Fruit fly (Drosophila melanogaster) whole organism, prepupa: Measurements from ENCODE around the gene CG6325.
A peak's percentile ranks its signal among the peaks of the same experiment; 100 is the strongest.

Source experiments
- Blimp-1 ChIP-seq: fragments of 200-800 bp; sonication (Bioruptor generic); optimal IDR thresholded peaks from 3 replicates; lab custom pipeline; 2017; ENCODE audit warnings: missing biosample characterization, missing genetic modification characterization, mild to moderate bottlenecking, moderate library complexity, missing genetic modification reagents
- CG10669 ChIP-seq: fragments of 200-800 bp; sonication (Bioruptor generic); optimal IDR thresholded peaks from 3 replicates; lab custom pipeline; 2018; ENCODE audit warnings: missing biosample characterization, mild to moderate bottlenecking, missing genetic modification characterization, moderate library complexity
- CG11294 ChIP-seq: fragments of 200-800 bp; sonication (Bioruptor generic); IDR thresholded peaks from 2 replicates; pipeline ENCODE4 v1.3.6; 2022; ENCODE audit warnings: missing biosample characterization, missing genetic modification characterization
- CG11762 ChIP-seq: fragments of 200-800 bp; sonication (Bioruptor generic); optimal IDR thresholded peaks from 3 replicates; lab custom pipeline; 2016; ENCODE audit warnings: missing biosample characterization, missing genetic modification characterization; ENCODE audit not compliant: insufficient read depth
- CG11902 ChIP-seq: fragments of 200-800 bp; sonication (Bioruptor generic); optimal IDR thresholded peaks from 3 replicates; lab custom pipeline; 2016; ENCODE audit warnings: missing biosample characterization, missing genetic modification characterization
- CG15336 ChIP-seq: fragments of 200-800 bp; sonication (Bioruptor generic); IDR thresholded peaks from 2 replicates; pipeline ENCODE4 v1.3.6; 2022; ENCODE audit warnings: missing biosample characterization, missing genetic modification characterization
- CG1621 ChIP-seq: fragments of 200-800 bp; sonication (Bioruptor generic); optimal IDR thresholded peaks from 3 replicates; lab custom pipeline; 2018; ENCODE audit warnings: missing biosample characterization, mild to moderate bottlenecking, missing genetic modification characterization
- CG16779 ChIP-seq: fragments of 200-800 bp; sonication (Bioruptor generic); optimal IDR thresholded peaks from 3 replicates; lab custom pipeline; 2017; ENCODE audit warnings: missing biosample characterization, mild to moderate bottlenecking, missing genetic modification characterization
- CG31627 ChIP-seq: fragments of 200-800 bp; sonication (Bioruptor generic); optimal IDR thresholded peaks from 3 replicates; lab custom pipeline; 2016; ENCODE audit warnings: missing biosample characterization, missing genetic modification characterization
- CG32006 ChIP-seq: fragments of 200-800 bp; sonication (Bioruptor generic); optimal IDR thresholded peaks from 3 replicates; lab custom pipeline; 2017; ENCODE audit warnings: missing biosample characterization, mild to moderate bottlenecking, missing genetic modification characterization
- CG3919 ChIP-seq: fragments of 200-800 bp; sonication (Bioruptor generic); optimal IDR thresholded peaks from 3 replicates; lab custom pipeline; 2016; ENCODE audit warnings: missing biosample characterization, missing genetic modification characterization
- CG4318 ChIP-seq: fragments of 200-800 bp; sonication (Bioruptor generic); optimal IDR thresholded peaks from 3 replicates; lab custom pipeline; 2017; ENCODE audit warnings: missing biosample characterization, mild to moderate bottlenecking, missing genetic modification characterization
- CG6163 ChIP-seq: fragments of 200-800 bp; sonication (Bioruptor generic); IDR thresholded peaks from 3 replicates; pipeline ENCODE4 v1.3.6; 2022; ENCODE audit warnings: missing biosample characterization, missing genetic modification characterization
- CG6276 ChIP-seq: fragments of 200-800 bp; sonication (Bioruptor generic); optimal IDR thresholded peaks from 2 replicates; lab custom pipeline; 2017; ENCODE audit warnings: missing biosample characterization, mild to moderate bottlenecking, missing genetic modification characterization
- CG6854 ChIP-seq: fragments of 200-800 bp; sonication (Bioruptor generic); optimal IDR thresholded peaks from 2 replicates; lab custom pipeline; 2017; ENCODE audit warnings: missing biosample characterization, mild to moderate bottlenecking, missing genetic modification characterization
- CG8119 ChIP-seq: fragments of 200-800 bp; sonication (Bioruptor generic); IDR thresholded peaks from 3 replicates; pipeline ENCODE4 v1.3.6; 2022; ENCODE audit warnings: missing biosample characterization, missing genetic modification characterization
- CG8632 ChIP-seq: fragments of 200-800 bp; sonication (Bioruptor generic); optimal IDR thresholded peaks from 3 replicates; lab custom pipeline; 2016; ENCODE audit warnings: missing biosample characterization, missing genetic modification characterization
- CG9139 ChIP-seq: fragments of 200-800 bp; sonication (Bioruptor generic); optimal IDR thresholded peaks from 3 replicates; lab custom pipeline; 2017; ENCODE audit warnings: missing biosample characterization, mild to moderate bottlenecking, missing genetic modification characterization
- Eip78C ChIP-seq: fragments of 200-800 bp; sonication (Bioruptor generic); peaks from one replicate; lab custom pipeline; 2016; ENCODE audit warnings: missing biosample characterization, missing genetic modification characterization
- Eip93F ChIP-seq: fragments of 200-800 bp; sonication (Bioruptor generic); optimal IDR thresholded peaks from 2 replicates; lab custom pipeline; 2016; ENCODE audit warnings: missing biosample characterization, mild to moderate bottlenecking, missing genetic modification characterization
- Ets96B ChIP-seq: fragments of 200-800 bp; optimal IDR thresholded peaks from 2 replicates; lab custom pipeline; 2019; ENCODE audit warnings: missing biosample characterization, mild to moderate bottlenecking, missing genetic modification characterization, moderate library complexity
- Gug ChIP-seq: fragments of 200-800 bp; sonication (Bioruptor generic); IDR thresholded peaks from 2 replicates; pipeline ENCODE4 v1.3.6; 2022; ENCODE audit warnings: missing biosample characterization, missing genetic modification characterization
- Hr38 ChIP-seq: sonication (Bioruptor generic); optimal IDR thresholded peaks from 2 replicates; lab custom pipeline; 2016; ENCODE audit warnings: missing biosample characterization, missing genetic modification characterization
- Lpt ChIP-seq: fragments of 200-800 bp; sonication (Bioruptor generic); optimal IDR thresholded peaks from 3 replicates; lab custom pipeline; 2016; ENCODE audit warnings: missing biosample characterization, missing genetic modification characterization
- Met ChIP-seq: fragments of 200-800 bp; sonication (Bioruptor generic); optimal IDR thresholded peaks from 3 replicates; lab custom pipeline; 2016; ENCODE audit warnings: missing biosample characterization, missing genetic modification characterization
- Sox102F ChIP-seq: fragments of 200-800 bp; sonication (Bioruptor generic); optimal IDR thresholded peaks from 2 replicates; lab custom pipeline; 2016; ENCODE audit warnings: missing biosample characterization, mild to moderate bottlenecking, missing genetic modification characterization
- Sox14 ChIP-seq: fragments of 200-800 bp; sonication (Bioruptor generic); optimal IDR thresholded peaks from 3 replicates; lab custom pipeline; 2016; ENCODE audit warnings: missing biosample characterization, missing genetic modification characterization
- Sox15 ChIP-seq: fragments of 200-800 bp; sonication (Bioruptor generic); optimal IDR thresholded peaks from 3 replicates; lab custom pipeline; 2016; ENCODE audit warnings: missing biosample characterization, missing genetic modification characterization
- achi ChIP-seq: fragments of 200-800 bp; sonication (Bioruptor generic); optimal IDR thresholded peaks from 3 replicates; lab custom pipeline; 2016; ENCODE audit warnings: missing biosample characterization, missing genetic modification characterization
- acj6 ChIP-seq: fragments of 200-800 bp; sonication (Bioruptor generic); optimal IDR thresholded peaks from 3 replicates; lab custom pipeline; 2016; ENCODE audit warnings: missing biosample characterization, missing genetic modification characterization
- cyc ChIP-seq: fragments of 200-800 bp; sonication (Bioruptor generic); optimal IDR thresholded peaks from 3 replicates; lab custom pipeline; 2016; ENCODE audit warnings: missing biosample characterization, missing genetic modification characterization
- dac ChIP-seq: fragments of 200-800 bp; sonication (Bioruptor generic); optimal IDR thresholded peaks from 2 replicates; lab custom pipeline; 2017; ENCODE audit warnings: missing biosample characterization, mild to moderate bottlenecking, missing genetic modification characterization
- dsx ChIP-seq: fragments of 200-800 bp; optimal IDR thresholded peaks from 3 replicates; lab custom pipeline; 2019; ENCODE audit warnings: missing biosample characterization, mild to moderate bottlenecking, missing genetic modification characterization, moderate library complexity; ENCODE audit not compliant: poor library complexity, severe bottlenecking
- eg ChIP-seq: fragments of 200-800 bp; sonication (Bioruptor generic); IDR thresholded peaks from 3 replicates; pipeline ENCODE4 v1.3.6; 2022; ENCODE audit warnings: missing biosample characterization, missing genetic modification characterization
- esn ChIP-seq: fragments of 200-800 bp; sonication (Bioruptor generic); optimal IDR thresholded peaks from 2 replicates; lab custom pipeline; 2016; ENCODE audit warnings: missing biosample characterization, mild to moderate bottlenecking, missing genetic modification characterization, moderate library complexity
- fd85E ChIP-seq: fragments of 200-800 bp; sonication (Bioruptor generic); optimal IDR thresholded peaks from 3 replicates; lab custom pipeline; 2016; ENCODE audit warnings: missing biosample characterization, missing genetic modification characterization
- lz ChIP-seq: fragments of 200-800 bp; sonication (Bioruptor generic); optimal IDR thresholded peaks from 3 replicates; lab custom pipeline; 2016; ENCODE audit warnings: missing biosample characterization, missing genetic modification characterization
- pdm3 ChIP-seq: fragments of 200-800 bp; sonication (Bioruptor generic); optimal IDR thresholded peaks from 3 replicates; lab custom pipeline; 2016; ENCODE audit warnings: missing biosample characterization, missing genetic modification characterization
- spab ChIP-seq: fragments of 200-800 bp; sonication (Bioruptor generic); optimal IDR thresholded peaks from 2 replicates; lab custom pipeline; 2017; ENCODE audit warnings: missing biosample characterization, mild to moderate bottlenecking, missing genetic modification characterization, missing genetic modification reagents
- ss ChIP-seq, 2 experiments: fragments of 200-800 bp; sonication (Bioruptor generic); optimal IDR thresholded peaks; 2 replicates in 1 of 2; 3 replicates in 1 of 2; lab custom pipeline; 2017 to 2018; ENCODE audit warnings: mild to moderate bottlenecking in 2 of 2, missing biosample characterization in 2 of 2, missing genetic modification characterization in 2 of 2, moderate library complexity in 1 of 2
- svp ChIP-seq: fragments of 200-800 bp; sonication (Bioruptor generic); peaks from one replicate; lab custom pipeline; 2016; ENCODE audit warnings: missing biosample characterization, missing genetic modification characterization
- topi ChIP-seq: fragments of 200-800 bp; sonication (Bioruptor generic); optimal IDR thresholded peaks from 3 replicates; lab custom pipeline; 2016; ENCODE audit warnings: missing biosample characterization, missing genetic modification characterization
- vri ChIP-seq: fragments of 200-800 bp; sonication (Bioruptor generic); optimal IDR thresholded peaks from 3 replicates; lab custom pipeline; 2016; ENCODE audit warnings: missing biosample characterization, mild to moderate bottlenecking, missing genetic modification characterization

Gene CG6325

dm6 chr3R:10392539-10392919, 14.6 kb downstream of the CG6325 start:
- TF ChIP-seq pdm3 (GFP tag; lab: Kevin White, UChicago), result no peak
- TF ChIP-seq ss (GFP tag; optimal IDR thresholded peaks at IDR 0.05; lab: Kevin White, UChicago), result no peak
- TF ChIP-seq Ets96B (tag; lab: Kevin White, UChicago), result no peak
- no peak for TF ChIP-seq CG11762 (GFP tag; lab: Kevin White, UChicago)
- peak; percentile 2 for TF ChIP-seq vri (GFP tag; lab: Kevin White, UChicago)
- no peak for TF ChIP-seq svp (GFP tag; lab: Kevin White, UChicago)
- no peak for TF ChIP-seq CG32006 (GFP tag; lab: Kevin White, UChicago)
- no peak for TF ChIP-seq Hr38
- TF ChIP-seq Eip78C (GFP tag; lab: Kevin White, UChicago), result peak; percentile 65
- no peak for TF ChIP-seq esn (GFP tag; lab: Kevin White, UChicago)
- no peak for TF ChIP-seq Blimp-1
- peak; percentile 10 for TF ChIP-seq dsx (GFP tag; lab: Kevin White, UChicago)
- TF ChIP-seq CG8119, result no peak
- no peak for TF ChIP-seq dac (GFP tag; lab: Kevin White, UChicago)
- TF ChIP-seq Sox14 (GFP tag; lab: Kevin White, UChicago), result peak; percentile 61

- TF ChIP-seq svp (GFP tag; lab: Kevin White, UChicago), result peak; percentile 99
- TF ChIP-seq CG16779 (tag; lab: Kevin White, UChicago), result no peak
- TF ChIP-seq CG31627 (GFP tag; lab: Kevin White, UChicago), result no peak
- TF ChIP-seq fd85E (GFP tag; lab: Kevin White, UChicago), result no peak
- TF ChIP-seq CG6276 (GFP tag; lab: Kevin White, UChicago), result no peak
- no peak for TF ChIP-seq CG4318 (GFP tag; lab: Kevin White, UChicago)
- no peak for TF ChIP-seq CG11294 (GFP tag; lab: Robert Waterston, UW)
- TF ChIP-seq eg, result 0 out of 3 replicates have a peak, but pooled peaks have one; percentile 20
- TF ChIP-seq Sox14 (GFP tag; lab: Kevin White, UChicago), result no peak
- TF ChIP-seq vri (GFP tag; lab: Kevin White, UChicago), result peak; percentile 56
- TF ChIP-seq CG6854 (GFP tag; lab: Kevin White, UChicago), result no peak
- TF ChIP-seq esn (GFP tag; lab: Kevin White, UChicago), result no peak
- no peak for TF ChIP-seq CG11762 (GFP tag; lab: Kevin White, UChicago)
- TF ChIP-seq Blimp-1, result no peak
- TF ChIP-seq ss (GFP tag; optimal IDR thresholded peaks at IDR 0.05; lab: Kevin White, UChicago), result no peak
- peak; percentile 45 for TF ChIP-seq CG1621 (tag; lab: Kevin White, UChicago)
- TF ChIP-seq, all 60 proteins: peak for 4
These were observed 15.1 kb downstream of the CG6325 start for dm6 chr3R:10391863-10392538.

dm6 chr3R:10390914-10391377, 16.1 kb downstream of the CG6325 start:
- TF ChIP-seq Eip78C (GFP tag; lab: Kevin White, UChicago) (peak; percentile 89), topi (GFP tag; lab: Kevin White, UChicago) (peak; percentile 41), Sox102F (peak; percentile 16), CG11902 (GFP tag; lab: Kevin White, UChicago) (no peak), CG31627 (GFP tag; lab: Kevin White, UChicago) (no peak), Gug (GFP tag; lab: Robert Waterston, UW) (no peak), CG15336 (GFP tag; lab: Robert Waterston, UW) (no peak), lz (GFP tag; lab: Kevin White, UChicago) (no peak), cyc (GFP tag; lab: Kevin White, UChicago) (no peak), achi (GFP tag; lab: Kevin White, UChicago) (peak; percentile 10), CG9139 (peak; percentile 8), CG6854 (GFP tag; lab: Kevin White, UChicago) (peak; percentile 13), Sox14 (GFP tag; lab: Kevin White, UChicago) (no peak), CG6163 (GFP tag; lab: Robert Waterston, UW) (no peak), CG16779 (tag; lab: Kevin White, UChicago) (peak; percentile 19), Sox15 (GFP tag; lab: Kevin White, UChicago) (no peak), Lpt (GFP tag; lab: Kevin White, UChicago) (no peak), CG11762 (GFP tag; lab: Kevin White, UChicago) (no peak), pdm3 (GFP tag; lab: Kevin White, UChicago) (no peak), CG8119 (no peak), CG1621 (tag; lab: Kevin White, UChicago) (no peak), CG8632 (GFP tag; lab: Kevin White, UChicago) (peak; percentile 8), svp (GFP tag; lab: Kevin White, UChicago) (peak; percentile 85), Met (GFP tag; lab: Kevin White, UChicago) (peak; percentile 43), spab (peak; percentile 13), eg (no peak), CG6276 (GFP tag; lab: Kevin White, UChicago) (no peak), CG10669 (GFP tag; lab: Kevin White, UChicago) (peak; percentile 37), fd85E (GFP tag; lab: Kevin White, UChicago) (no peak), CG3919 (GFP tag; lab: Kevin White, UChicago) (peak; percentile 24), Eip93F (GFP tag; lab: Kevin White, UChicago) (peak; percentile 54), acj6 (GFP tag; lab: Kevin White, UChicago) (no peak), ss (GFP tag; optimal IDR thresholded peaks at IDR 0.05; lab: Kevin White, UChicago) (peak; percentile 53 to 59)
